Worm (Caenorhabditis elegans): ENCODE data around the gene B0238.15.

The B0238.15 gene

DNA sequence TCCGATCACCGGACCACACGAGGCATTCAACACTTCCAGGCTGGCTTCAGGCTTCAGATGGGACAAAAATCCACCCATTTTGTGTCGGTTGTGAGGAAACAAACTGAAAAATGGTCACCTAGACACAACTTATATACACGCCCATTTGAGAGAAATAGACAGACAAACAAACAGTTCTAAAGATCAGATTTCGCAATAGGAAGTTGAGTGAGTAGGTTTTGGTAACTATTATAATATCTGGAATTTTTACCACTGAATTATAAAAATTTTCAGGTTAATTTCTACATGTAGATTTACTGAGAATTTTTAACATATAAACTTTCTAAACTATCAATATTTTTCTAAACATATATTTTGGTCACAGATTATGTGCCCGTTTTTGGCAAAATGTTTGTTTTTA is 6.2 kb upstream of the B0238.15 start, which contains the start of gene cest-32:
Gene cest-32 (minus strand): TSS at position 115 of the 400 bp plus-strand sequence.
- TF ChIP-seq mab-5 (tag; optimal IDR thresholded peaks at IDR 0.05) (no peak), sma-9 (GFP tag; optimal IDR thresholded peaks at IDR 0.05) (no peak), sma-9 (tag; optimal IDR thresholded peaks at IDR 0.05) (no peak), ama-1 (optimal IDR thresholded peaks at IDR 0.05) (no peak), ceh-82 (tag; optimal IDR thresholded peaks at IDR 0.05) (no peak), nhr-237 (tag; optimal IDR thresholded peaks at IDR 0.05) (no peak), mbf-1 (tag; optimal IDR thresholded peaks at IDR 0.05) (no peak), elt-1 (tag; optimal IDR thresholded peaks at IDR 0.05) (no peak), crh-2 (tag; optimal IDR thresholded peaks at IDR 0.05) (no peak), peb-1 (tag; optimal IDR thresholded peaks at IDR 0.05) (no peak)

DNA sequence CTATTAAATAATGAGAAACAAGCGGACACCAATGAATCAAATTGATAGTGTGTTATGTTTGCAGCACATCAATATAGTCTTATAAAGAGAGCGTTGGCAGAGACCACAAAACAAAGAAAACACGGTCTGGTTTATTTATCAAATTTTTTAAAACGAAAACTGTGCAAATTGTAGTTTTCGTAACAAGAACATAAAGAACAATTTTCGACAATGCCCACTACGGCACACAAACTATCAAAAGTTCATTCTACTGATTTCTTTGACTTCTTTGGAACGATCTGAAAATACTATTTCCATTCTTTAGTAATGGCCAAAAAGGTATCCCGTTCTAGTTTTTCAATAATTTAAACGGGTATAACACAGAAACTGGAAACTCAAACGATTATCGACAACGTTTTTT is 2.9 kb upstream of the B0238.15 start, which contains the start of gene cest-35.2:
Gene cest-35.2 (minus strand): TSS at position 101 of the 400 bp plus-strand sequence.
- TF ChIP-seq lin-11 (tag; optimal IDR thresholded peaks at IDR 0.05), result no peak
- no peak for TF ChIP-seq ztf-1 (GFP tag; conservative IDR thresholded peaks at IDR 0.05)
- no peak for TF ChIP-seq C34F6.9 (tag; optimal IDR thresholded peaks at IDR 0.05)
- no peak for TF ChIP-seq ceh-16 (tag; optimal IDR thresholded peaks at IDR 0.05)
- TF ChIP-seq mab-5 (tag; optimal IDR thresholded peaks at IDR 0.05), result no peak
- no peak for TF ChIP-seq elt-3 (tag; optimal IDR thresholded peaks at IDR 0.05)
- no peak for TF ChIP-seq lin-39 (tag; optimal IDR thresholded peaks at IDR 0.05)
- TF ChIP-seq nhr-10 (tag; optimal IDR thresholded peaks at IDR 0.05), result no peak
- TF ChIP-seq nhr-6 (tag; optimal IDR thresholded peaks at IDR 0.05), result no peak
- no peak for TF ChIP-seq nhr-129 (tag; optimal IDR thresholded peaks at IDR 0.05)

DNA sequence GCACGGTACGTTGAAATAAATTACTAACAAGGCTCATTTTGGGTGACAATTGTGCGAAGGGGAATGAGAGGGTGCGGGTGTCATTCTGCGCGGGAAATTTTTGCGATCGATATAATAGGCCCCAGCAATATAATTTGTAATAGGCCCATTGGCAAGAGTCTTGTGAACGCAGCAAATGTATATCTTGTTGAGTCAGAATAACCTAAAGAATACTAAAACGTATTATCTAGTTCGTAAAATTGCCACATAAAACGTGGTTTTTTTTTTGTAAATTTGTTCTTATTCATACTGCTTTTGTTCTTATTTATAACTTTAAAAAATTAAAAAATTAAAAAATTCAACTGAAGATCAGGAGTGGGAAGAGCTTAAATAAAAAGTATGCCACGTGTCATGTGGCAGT is 599 bp upstream of the B0238.15 start, which contains the start of gene C52A10.3:
Gene C52A10.3 (minus strand): TSS at position 101 of the 400 bp plus-strand sequence.
- no peak for TF ChIP-seq lin-11 (tag; optimal IDR thresholded peaks at IDR 0.05)
- no peak for TF ChIP-seq snpc-4 (tag; optimal IDR thresholded peaks at IDR 0.05)
- no peak for TF ChIP-seq aly-2 (tag; optimal IDR thresholded peaks at IDR 0.05)
- TF ChIP-seq blmp-1 (tag; optimal IDR thresholded peaks at IDR 0.05; ENCODE audit: insufficient read depth), result no peak
- TF ChIP-seq nhr-77 (tag; optimal IDR thresholded peaks at IDR 0.05), result no peak

DNA sequence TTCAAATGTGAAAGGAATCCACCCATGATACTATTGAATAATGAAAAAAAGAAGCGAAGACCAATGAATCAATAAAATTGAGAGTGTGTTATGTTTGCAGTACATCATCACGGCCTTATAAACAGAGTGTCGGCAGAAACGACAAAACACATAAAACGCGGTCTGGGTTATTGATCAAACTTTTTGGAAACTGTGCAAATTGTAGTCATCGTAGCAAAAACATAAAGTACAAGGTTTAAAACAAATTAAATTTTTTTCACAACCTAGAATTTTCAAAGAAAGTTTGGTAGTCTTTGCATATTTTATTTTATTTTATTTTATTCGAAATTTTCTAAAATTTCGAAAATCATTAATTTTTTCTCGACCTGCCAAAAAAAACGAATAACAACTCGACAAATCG is 3.0 kb downstream of the B0238.15 start, which contains the start of gene cest-35.1:
Gene cest-35.1 (minus strand): TSS at position 101 of the 400 bp plus-strand sequence.
- TF ChIP-seq sma-9 (GFP tag; optimal IDR thresholded peaks at IDR 0.05) (no peak), sma-9 (tag; optimal IDR thresholded peaks at IDR 0.05) (no peak), R02D3.7 (tag; optimal IDR thresholded peaks at IDR 0.05) (no peak), nhr-10 (tag; optimal IDR thresholded peaks at IDR 0.05) (no peak), sem-4 (tag; optimal IDR thresholded peaks at IDR 0.05) (no peak), Y55F3AM.14 (GFP tag; optimal IDR thresholded peaks at IDR 0.05) (no peak), dmd-4 (tag; optimal IDR thresholded peaks at IDR 0.05) (no peak), unc-55 (GFP tag; optimal IDR thresholded peaks at IDR 0.05) (no peak), alr-1 (tag; optimal IDR thresholded peaks at IDR 0.05) (no peak)

DNA sequence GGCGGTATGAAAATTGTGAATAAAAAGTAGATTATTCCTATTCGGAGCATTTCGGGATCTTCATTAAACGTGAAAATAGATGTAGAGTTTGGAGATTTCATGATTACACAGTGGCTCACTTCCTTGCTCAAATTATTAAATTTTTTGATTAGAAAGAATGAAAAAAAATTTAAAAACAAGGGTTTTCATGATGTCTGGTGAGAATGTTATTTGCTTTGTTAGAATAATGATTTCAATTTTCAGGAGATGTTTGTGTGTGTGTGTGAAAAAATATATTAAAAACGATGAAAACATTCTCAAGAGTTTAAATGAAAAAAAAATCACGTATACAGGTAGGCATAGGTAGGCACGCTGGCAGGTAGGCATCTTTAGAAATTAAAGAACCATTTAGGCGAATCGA is 12.0 kb downstream of the B0238.15 start, which contains the start of gene srt-68:
Gene srt-68 (minus strand): TSS at position 101 of the 400 bp plus-strand sequence.
- TF ChIP-seq zag-1 (tag; optimal IDR thresholded peaks at IDR 0.05) (no peak), blmp-1 (tag; optimal IDR thresholded peaks at IDR 0.05; ENCODE audit: insufficient read depth) (no peak), nhr-129 (tag; optimal IDR thresholded peaks at IDR 0.05) (no peak), ceh-82 (tag; optimal IDR thresholded peaks at IDR 0.05) (no peak), ztf-1 (GFP tag; conservative IDR thresholded peaks at IDR 0.05) (no peak), nhr-21 (tag; optimal IDR thresholded peaks at IDR 0.05) (no peak), peb-1 (tag; optimal IDR thresholded peaks at IDR 0.05) (no peak), snpc-4 (tag; optimal IDR thresholded peaks at IDR 0.05) (no peak), ztf-4 (tag; optimal IDR thresholded peaks at IDR 0.05) (no peak), nhr-10 (tag; optimal IDR thresholded peaks at IDR 0.05) (no peak), C34F6.9 (tag; optimal IDR thresholded peaks at IDR 0.05) (no peak), sma-3 (GFP tag; optimal IDR thresholded peaks at IDR 0.05) (no peak), sem-4 (tag; optimal IDR thresholded peaks at IDR 0.05) (no peak), unc-39 (tag; optimal IDR thresholded peaks at IDR 0.05) (no peak), ama-1 (optimal IDR thresholded peaks at IDR 0.05) (no peak), dmd-4 (tag; optimal IDR thresholded peaks at IDR 0.05) (no peak), alr-1 (tag; optimal IDR thresholded peaks at IDR 0.05) (no peak)

All from whole organism, L2 larva.